Worm (Caenorhabditis elegans) whole organism, L4 larva: Measurements from ENCODE around the gene rcan-1.
A peak's percentile ranks its signal among the peaks of the same experiment; 100 is the strongest.

ENCODE experiments used
- D1046.2 ChIP-seq: fragments of 200-800 bp; sonication (Bioruptor generic); IDR thresholded peaks from 2 replicates; pipeline ENCODE4 v1.3.6; 2022; ENCODE audit warnings: missing genetic modification characterization, missing compliant biosample characterization
- F37D6.2 ChIP-seq: sonication (generic microtip); optimal IDR thresholded peaks from 2 replicates; lab custom pipeline; 2016; ENCODE audit warnings: mild to moderate bottlenecking, missing genetic modification characterization, missing compliant biosample characterization
- F44E2.7 ChIP-seq: fragments of 200-800 bp; sonication (Bioruptor generic); IDR thresholded peaks from 2 replicates; pipeline ENCODE4 v2.1.2; 2022; ENCODE audit warnings: missing genetic modification characterization, missing compliant biosample characterization
- T20F7.1 ChIP-seq: fragments of 200-800 bp; sonication (Bioruptor generic); optimal IDR thresholded peaks from 2 replicates; lab custom pipeline; 2018; ENCODE audit warnings: mild to moderate bottlenecking, missing genetic modification characterization, missing compliant biosample characterization
- Y48G9A.11 ChIP-seq: fragments of 200-800 bp; sonication (Bioruptor generic); IDR thresholded peaks from 2 replicates; pipeline ENCODE4 v1.3.6; 2022; ENCODE audit warnings: missing genetic modification reagents, missing genetic modification characterization, missing compliant biosample characterization
- Y5F2A.4 ChIP-seq: fragments of 200-800 bp; sonication (Bioruptor generic); optimal IDR thresholded peaks from 2 replicates; lab custom pipeline; 2018; ENCODE audit warnings: mild to moderate bottlenecking, missing genetic modification characterization, missing compliant biosample characterization
- Y75B8A.6 ChIP-seq: fragments of 200-800 bp; sonication (Bioruptor generic); IDR thresholded peaks from 2 replicates; pipeline ENCODE4 v1.3.6; 2022; ENCODE audit warnings: missing genetic modification reagents, missing genetic modification characterization, missing compliant biosample characterization
- ZK337.2 ChIP-seq: fragments of 200-800 bp; sonication (Bioruptor generic); IDR thresholded peaks from 2 replicates; pipeline ENCODE4 v1.3.6; 2022; ENCODE audit warnings: missing genetic modification reagents, missing genetic modification characterization, missing compliant biosample characterization
- aly-2 ChIP-seq: sonication (generic microtip); optimal IDR thresholded peaks from 2 replicates; lab custom pipeline; 2018; ENCODE audit warnings: missing biosample characterization, missing genetic modification characterization
- arid-1 ChIP-seq: fragments of 200-800 bp; sonication (Bioruptor generic); conservative IDR thresholded peaks from 2 replicates; pipeline ENCODE4 v1.3.6; 2022; ENCODE audit warnings: missing genetic modification reagents, missing genetic modification characterization, missing compliant biosample characterization
- attf-4 ChIP-seq: sonication (generic microtip); optimal IDR thresholded peaks from 3 replicates; lab custom pipeline; 2017; ENCODE audit warnings: missing biosample characterization, missing genetic modification characterization
- ceh-20 ChIP-seq: fragments of 200-800 bp; sonication (Bioruptor generic); IDR thresholded peaks from 2 replicates; pipeline ENCODE4 v1.3.6; 2022; ENCODE audit warnings: missing genetic modification reagents, missing genetic modification characterization, missing compliant biosample characterization
- ceh-28 ChIP-seq: fragments of 150-350 bp; optimal IDR thresholded peaks from 2 replicates; lab custom pipeline; 2014; ENCODE audit warnings: missing biosample characterization, missing genetic modification reagents, missing genetic modification characterization
- ces-1 ChIP-seq: fragments of 150-350 bp; sonication (generic microtip); optimal IDR thresholded peaks from 4 replicates; lab custom pipeline; 2014; ENCODE audit warnings: missing biosample characterization, missing genetic modification reagents, missing genetic modification characterization
- cey-2 ChIP-seq: sonication (generic microtip); optimal IDR thresholded peaks from 3 replicates; lab custom pipeline; 2017; ENCODE audit warnings: missing genetic modification characterization, mild to moderate bottlenecking, missing compliant biosample characterization, antibody characterized with exemption, borderline replicate concordance; ENCODE audit not compliant: insufficient read depth
- ctbp-1 ChIP-seq: fragments of 200-800 bp; sonication (Bioruptor generic); IDR thresholded peaks from 2 replicates; pipeline ENCODE4 v1.3.6; 2022; ENCODE audit warnings: missing genetic modification reagents, missing genetic modification characterization, missing compliant biosample characterization
- daf-19 ChIP-seq: fragments of 200-800 bp; sonication (Bioruptor generic); conservative IDR thresholded peaks from 2 replicates; pipeline ENCODE4 v1.3.6; 2022; ENCODE audit warnings: missing genetic modification characterization, missing compliant biosample characterization
- daf-8 ChIP-seq: fragments of 200-800 bp; sonication (Bioruptor generic); IDR thresholded peaks from 2 replicates; pipeline ENCODE4 v1.3.6; 2022; ENCODE audit warnings: missing genetic modification characterization, missing compliant biosample characterization
- dmd-9 ChIP-seq: fragments of 200-800 bp; sonication (Bioruptor generic); IDR thresholded peaks from 2 replicates; pipeline ENCODE4 v1.3.6; 2022; ENCODE audit warnings: missing genetic modification reagents, missing genetic modification characterization, missing compliant biosample characterization
- duxl-1 ChIP-seq: sonication (generic microtip); optimal IDR thresholded peaks from 2 replicates; lab custom pipeline; 2016; ENCODE audit warnings: mild to moderate bottlenecking, missing genetic modification characterization, moderate library complexity, missing compliant biosample characterization; ENCODE audit not compliant: poor library complexity
- egl-43 ChIP-seq: fragments of 200-800 bp; sonication (Bioruptor generic); IDR thresholded peaks from 2 replicates; pipeline ENCODE4 v1.3.6; 2022; ENCODE audit warnings: missing genetic modification reagents, missing genetic modification characterization, missing compliant biosample characterization
- gei-8 ChIP-seq: fragments of 200-800 bp; sonication (Bioruptor generic); optimal IDR thresholded peaks from 2 replicates; lab custom pipeline; 2018; ENCODE audit warnings: mild to moderate bottlenecking, missing genetic modification characterization, missing compliant biosample characterization
- hif-1 ChIP-seq, 2 experiments: sonication (generic microtip); optimal IDR thresholded peaks; 2 replicates each; lab custom pipeline; 2016 to 2017; ENCODE audit warnings: missing compliant biosample characterization in 2 of 2, missing genetic modification characterization in 2 of 2, missing genetic modification reagents in 2 of 2, missing genotype in 2 of 2, mild to moderate bottlenecking in 1 of 2
- hlh-30 ChIP-seq: sonication (generic microtip); optimal IDR thresholded peaks from 2 replicates; lab custom pipeline; 2017; ENCODE audit warnings: antibody characterized with exemption, mild to moderate bottlenecking, missing genetic modification characterization, missing compliant biosample characterization; ENCODE audit not compliant: insufficient read depth
- hmg-1.1 ChIP-seq: fragments of 200-800 bp; sonication (Bioruptor generic); IDR thresholded peaks from 2 replicates; pipeline ENCODE4 v1.3.6; 2022; ENCODE audit warnings: missing genetic modification reagents, missing genetic modification characterization, missing compliant biosample characterization
- lim-7 ChIP-seq: fragments of 200-800 bp; sonication (Bioruptor generic); IDR thresholded peaks from 2 replicates; pipeline ENCODE4 v1.3.6; 2022; ENCODE audit warnings: missing genetic modification characterization, missing compliant biosample characterization
- lin-15B ChIP-seq: fragments of 150-350 bp; sonication (generic microtip); optimal IDR thresholded peaks from 3 replicates; lab custom pipeline; 2014; ENCODE audit warnings: missing biosample characterization, missing genetic modification characterization
- lin-29 ChIP-seq: fragments of 200-800 bp; sonication (Bioruptor generic); IDR thresholded peaks from 2 replicates; pipeline ENCODE4 v1.3.6; 2022; ENCODE audit warnings: missing genetic modification reagents, missing genetic modification characterization, missing compliant biosample characterization
- lin-38 ChIP-seq: fragments of 200-800 bp; sonication (Bioruptor generic); IDR thresholded peaks from 2 replicates; pipeline ENCODE4 v1.3.6; 2022; ENCODE audit warnings: missing genetic modification reagents, missing genetic modification characterization, missing compliant biosample characterization
- lir-3 ChIP-seq: sonication (generic microtip); optimal IDR thresholded peaks from 2 replicates; lab custom pipeline; 2016; ENCODE audit warnings: mild to moderate bottlenecking, missing genetic modification characterization, missing compliant biosample characterization
- lsy-2 ChIP-seq, 2 experiments: fragments of 150-350 bp in 1 of 2; sonication (generic microtip) in 1 of 2; optimal IDR thresholded peaks; 2 replicates each; lab custom pipeline; 2014 to 2017; ENCODE audit warnings: missing biosample characterization in 2 of 2, missing genetic modification characterization in 2 of 2
- mdl-1 ChIP-seq, 2 experiments: fragments of 150-350 bp in 1 of 2; sonication (generic microtip) in 1 of 2; optimal IDR thresholded peaks; 2 replicates each; lab custom pipeline; 2014 to 2017; ENCODE audit warnings: missing biosample characterization in 2 of 2, missing genetic modification characterization in 2 of 2
- nhr-10 ChIP-seq: fragments of 150-350 bp; optimal IDR thresholded peaks from 2 replicates; lab custom pipeline; 2014; ENCODE audit warnings: missing biosample characterization, missing genetic modification characterization
- nhr-11 ChIP-seq: fragments of 150-350 bp; optimal IDR thresholded peaks from 2 replicates; lab custom pipeline; 2014; ENCODE audit warnings: missing biosample characterization, missing genetic modification characterization
- nhr-237 ChIP-seq: sonication (generic microtip); optimal IDR thresholded peaks from 2 replicates; lab custom pipeline; 2017; ENCODE audit warnings: missing biosample characterization, missing genetic modification characterization
- nhr-28 ChIP-seq: fragments of 150-350 bp; optimal IDR thresholded peaks from 2 replicates; lab custom pipeline; 2014; ENCODE audit warnings: missing biosample characterization, missing genetic modification characterization
- nhr-42 ChIP-seq: fragments of 200-800 bp; sonication (Bioruptor generic); IDR thresholded peaks from 2 replicates; pipeline ENCODE4 v1.3.6; 2022; ENCODE audit warnings: missing genetic modification characterization, missing compliant biosample characterization
- nhr-48 ChIP-seq: sonication (generic microtip); optimal IDR thresholded peaks from 2 replicates; lab custom pipeline; 2016; ENCODE audit warnings: mild to moderate bottlenecking, missing genetic modification characterization, missing compliant biosample characterization
- nhr-6 ChIP-seq: fragments of 150-350 bp; optimal IDR thresholded peaks from 2 replicates; lab custom pipeline; 2014; ENCODE audit warnings: missing biosample characterization, missing genetic modification characterization
- nhr-76 ChIP-seq: fragments of 150-350 bp; optimal IDR thresholded peaks from 2 replicates; lab custom pipeline; 2014; ENCODE audit warnings: missing biosample characterization, missing genetic modification characterization
- nhr-77 ChIP-seq: fragments of 150-350 bp; optimal IDR thresholded peaks from 2 replicates; lab custom pipeline; 2014; ENCODE audit warnings: missing biosample characterization, missing genetic modification characterization
- pqm-1 ChIP-seq: sonication (generic microtip); optimal IDR thresholded peaks from 2 replicates; lab custom pipeline; 2017; ENCODE audit warnings: missing biosample characterization, missing genetic modification characterization
- rbr-2 ChIP-seq: sonication (generic microtip); optimal IDR thresholded peaks from 2 replicates; lab custom pipeline; 2016; ENCODE audit warnings: missing genotype, missing genetic modification characterization, missing compliant biosample characterization
- saeg-2 ChIP-seq: fragments of 200-800 bp; sonication (Bioruptor generic); IDR thresholded peaks from 2 replicates; pipeline ENCODE4 v1.3.6; 2022; ENCODE audit warnings: missing genetic modification reagents, missing genetic modification characterization, missing compliant biosample characterization
- spr-3 ChIP-seq: fragments of 200-800 bp; sonication (Bioruptor generic); optimal IDR thresholded peaks from 2 replicates; lab custom pipeline; 2018; ENCODE audit warnings: mild to moderate bottlenecking, missing genetic modification characterization, missing compliant biosample characterization
- tag-97 ChIP-seq: fragments of 200-800 bp; sonication (Bioruptor generic); IDR thresholded peaks from 2 replicates; pipeline ENCODE4 v1.3.6; 2022; ENCODE audit warnings: missing genetic modification characterization, missing compliant biosample characterization
- unc-39 ChIP-seq: sonication (generic microtip); optimal IDR thresholded peaks from 2 replicates; lab custom pipeline; 2017; ENCODE audit warnings: missing biosample characterization, missing genetic modification characterization
- unc-62 ChIP-seq, 3 experiments: fragments of 150-350 bp in 1 of 3; sonication (generic microtip); optimal IDR thresholded peaks in 2 of 3; peaks in 1 of 3; 1 replicate in 1 of 3; 2 replicates in 2 of 3; lab custom pipeline; 2014 to 2017; ENCODE audit warnings: missing biosample characterization in 3 of 3, missing genetic modification characterization in 3 of 3, missing genetic modification reagents in 3 of 3, missing genotype in 1 of 3
- vab-7 ChIP-seq: fragments of 200-800 bp; sonication (Bioruptor generic); IDR thresholded peaks from 2 replicates; pipeline ENCODE4 v1.3.6; 2022; ENCODE audit warnings: missing genetic modification reagents, missing genetic modification characterization, missing compliant biosample characterization
- zip-11 ChIP-seq: fragments of 200-800 bp; sonication (Bioruptor generic); IDR thresholded peaks from 2 replicates; pipeline ENCODE4 v1.3.6; 2022; ENCODE audit warnings: missing genetic modification characterization, missing compliant biosample characterization
- zip-2 ChIP-seq: fragments of 150-350 bp; optimal IDR thresholded peaks from 2 replicates; lab custom pipeline; 2014; ENCODE audit warnings: missing biosample characterization, missing genetic modification characterization

rcan-1 gene

DNA sequence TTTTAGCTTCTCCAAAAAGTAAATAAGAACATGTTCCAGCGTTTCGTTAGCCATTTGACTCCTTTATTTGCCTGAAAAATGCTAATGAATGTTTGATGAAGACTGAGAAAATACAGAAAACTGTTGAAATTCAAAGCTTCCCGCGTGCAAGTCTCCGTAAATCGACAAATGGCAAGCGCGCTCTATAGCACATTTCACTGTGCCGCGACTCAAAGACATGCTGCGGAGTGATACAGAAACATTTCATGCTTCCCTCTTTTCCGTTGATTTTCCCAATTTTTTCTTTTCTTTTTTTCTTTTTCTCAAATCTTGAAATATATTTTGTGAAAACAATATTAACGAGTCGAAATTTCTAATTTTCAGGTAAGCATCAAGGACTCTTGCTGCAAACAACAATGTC is 5.0 kb downstream of the rcan-1 start, which contains the start of the genes ska-3 and rps-12:
Gene ska-3, minus strand, starts transcription at position 71 of the 400 bp plus-strand sequence.
Gene rps-12, plus strand, starts transcription at position 364 of the 400 bp plus-strand sequence.
- TF ChIP-seq Y48G9A.11 (peak; percentile 88), vab-7 (peak; percentile 88), nhr-76 (tag; lab: Kevin White, UChicago) (peak; percentile 75), hif-1 (tag; optimal IDR thresholded peaks at IDR 0.05; lab: Kevin White, UChicago) (peak; percentile 49 to 92), nhr-6 (tag; lab: Kevin White, UChicago) (peak; percentile 99), zip-2 (tag; lab: Kevin White, UChicago) (peak; percentile 88), arid-1 (GFP tag; lab: Robert Waterston, UW) (peak; percentile 98), attf-4 (peak; percentile 4), gei-8 (GFP tag; lab: Kevin White, UChicago) (peak; percentile 63), saeg-2 (peak; percentile 85), nhr-10 (tag; lab: Kevin White, UChicago) (peak; percentile 65), nhr-237 (tag; lab: Kevin White, UChicago) (peak; percentile 67), daf-19 (GFP tag; lab: Robert Waterston, UW) (peak; percentile 79; the same call in 1 of the 2 replicates), egl-43 (peak; percentile 89), Y5F2A.4 (GFP tag; lab: Kevin White, UChicago) (peak; percentile 48), hlh-30 (tag; lab: Kevin White, UChicago) (peak; percentile 98), unc-62 (GFP tag; optimal IDR thresholded peaks at IDR 0.05 in 1 of 2; lab: Kevin White, UChicago) (peak in 1 of 2 experiments; percentile 100), unc-62 (tag; optimal IDR thresholded peaks at IDR 0.05; lab: Kevin White, UChicago) (no peak), zip-11 (GFP tag; lab: Robert Waterston, UW) (no peak), daf-8 (GFP tag; lab: Robert Waterston, UW) (no peak), nhr-48 (tag; lab: Kevin White, UChicago) (peak; percentile 84), mdl-1 (tag; optimal IDR thresholded peaks at IDR 0.05; lab: Kevin White, UChicago) (peak; percentile 90 to 97), duxl-1 (tag; lab: Kevin White, UChicago) (peak; percentile 96), cey-2 (tag; lab: Kevin White, UChicago) (peak; percentile 35), F44E2.7 (GFP tag; lab: Robert Waterston, UW) (no peak), nhr-42 (GFP tag; lab: Robert Waterston, UW) (peak; percentile 96), spr-3 (GFP tag; lab: Kevin White, UChicago) (peak; percentile 94), ceh-28 (tag; lab: Kevin White, UChicago) (peak; percentile 27), pqm-1 (tag; lab: Kevin White, UChicago) (peak; percentile 74), lim-7 (GFP tag; lab: Robert Waterston, UW) (0 out of 2 replicates have a peak, but pooled peaks have one; percentile 4), lir-3 (tag; lab: Kevin White, UChicago) (peak; percentile 29), nhr-11 (peak; percentile 100), ZK337.2 (GFP tag; lab: Robert Waterston, UW) (peak; percentile 75; the same call in 1 of the 2 replicates), ces-1 (GFP tag; lab: Kevin White, UChicago) (peak; percentile 80), lin-29 (GFP tag; lab: Robert Waterston, UW) (peak; percentile 89), rbr-2 (tag; lab: Kevin White, UChicago) (peak; percentile 98), D1046.2 (peak; percentile 94), nhr-28 (peak; percentile 97), ceh-20 (GFP tag; lab: Robert Waterston, UW) (peak; percentile 98), F37D6.2 (tag; lab: Kevin White, UChicago) (peak; percentile 93), lin-15B (peak; percentile 97), hmg-1.1 (GFP tag; lab: Robert Waterston, UW) (peak; percentile 98), tag-97 (GFP tag; lab: Robert Waterston, UW) (no peak), nhr-77 (tag; lab: Kevin White, UChicago) (peak; percentile 99), lin-38 (peak; percentile 100), Y75B8A.6 (GFP tag; lab: Robert Waterston, UW) (peak; percentile 88), aly-2 (tag; lab: Kevin White, UChicago) (no peak), T20F7.1 (GFP tag; lab: Kevin White, UChicago) (no peak), lsy-2 (tag; optimal IDR thresholded peaks at IDR 0.05; lab: Kevin White, UChicago) (peak; percentile 92 to 98), dmd-9 (peak; percentile 96), ctbp-1 (peak; percentile 95), unc-39 (tag; lab: Kevin White, UChicago) (no peak)
